Worm (Caenorhabditis elegans): Measurements from ENCODE around the gene C02B10.6.

DNA sequence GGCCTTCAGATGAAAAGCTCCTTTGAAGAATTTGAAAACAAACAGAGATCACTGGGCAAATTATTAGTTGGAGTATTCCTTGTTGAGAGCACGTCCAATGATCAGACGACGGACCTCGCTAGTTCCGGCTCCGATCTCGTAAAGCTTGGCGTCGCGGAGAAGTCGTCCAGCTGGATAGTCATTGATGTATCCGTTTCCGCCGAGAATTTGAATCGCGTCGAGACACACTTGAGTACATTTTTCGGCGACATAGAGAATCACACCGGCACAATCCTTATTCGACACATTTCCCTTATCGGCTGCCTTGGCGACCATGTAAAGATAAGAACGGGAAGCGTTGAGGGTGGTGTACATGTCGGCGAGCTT lies 16.3 kb downstream of the C02B10.6 start:
- TF ChIP-seq dpff-1 (tag; optimal IDR thresholded peaks at IDR 0.05) (no peak), ceh-100 (GFP tag; IDR thresholded peaks at IDR 0.05) (0 out of 2 replicates have a peak, but pooled peaks have one; percentile 12), cebp-2 (GFP tag; IDR thresholded peaks at IDR 0.05) (0 out of 2 replicates have a peak, but pooled peaks have one; percentile 28), ztf-22 (GFP tag; optimal IDR thresholded peaks at IDR 0.05) (no peak), chd-7 (tag; optimal IDR thresholded peaks at IDR 0.05) (no peak), lin-35 (GFP tag; optimal IDR thresholded peaks at IDR 0.05) (no peak), lir-1 (GFP tag; conservative IDR thresholded peaks at IDR 0.05) (no peak), ama-1 (optimal IDR thresholded peaks at IDR 0.05) (no peak), ama-1 (GFP tag; optimal IDR thresholded peaks at IDR 0.05) (no peak), madf-8 (GFP tag; conservative IDR thresholded peaks at IDR 0.05) (no peak), ztf-28 (GFP tag; IDR thresholded peaks at IDR 0.05) (no peak)

Data from whole organism, young adult.